Fruit fly (Drosophila melanogaster): ENCODE results near the gene CG9953.
A peak's percentile ranks its signal among the peaks of the same experiment; 100 is the strongest.

The CG9953 gene

DNA sequence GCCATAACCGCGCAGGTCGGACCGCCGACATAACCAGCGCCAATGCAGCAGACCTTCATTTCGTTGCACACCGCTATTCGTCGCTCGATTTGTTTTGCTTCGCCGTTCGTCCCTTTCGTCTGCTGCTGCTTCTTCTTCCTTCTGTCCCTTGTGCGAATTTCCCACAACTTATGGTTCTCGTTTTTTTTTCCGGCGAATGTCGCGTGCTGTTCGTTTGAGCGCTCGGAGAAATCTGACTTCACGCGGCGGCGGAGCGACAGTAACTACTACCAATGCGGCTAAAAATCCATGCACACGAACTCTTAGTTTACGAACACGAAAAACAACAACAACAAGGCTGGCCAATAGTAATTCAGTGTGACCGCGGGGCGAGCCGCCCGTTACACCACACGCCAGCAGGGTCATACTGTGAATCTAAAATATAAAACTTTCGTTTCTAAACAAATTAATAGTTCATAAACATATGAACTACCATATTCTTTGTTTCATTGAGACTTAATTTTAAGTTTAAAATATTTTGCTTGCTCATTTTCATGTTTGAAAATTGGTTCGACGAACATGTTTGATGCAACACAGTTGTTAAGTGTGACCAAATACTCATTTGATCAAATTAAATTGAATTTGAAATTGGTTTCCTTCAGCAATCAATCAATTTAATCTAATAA is 4.8 kb upstream of the CG9953 start, which contains the start of gene sgl (continued):
- TF ChIP-seq HLH3B (GFP tag; IDR thresholded peaks at IDR 0.05) (0 out of 2 replicates have a peak, but pooled peaks have one; percentile 20), kni (GFP tag; optimal IDR thresholded peaks at IDR 0.05) (peak; percentile 68), chn (GFP tag; optimal IDR thresholded peaks at IDR 0.05) (peak; percentile 43), bsh (GFP tag; optimal IDR thresholded peaks at IDR 0.05) (no peak), nau (GFP tag; optimal IDR thresholded peaks at IDR 0.05) (no peak), scrt (GFP tag; optimal IDR thresholded peaks at IDR 0.05) (peak; percentile 53), Hr39 (optimal IDR thresholded peaks at IDR 0.05) (no peak), E2f2 (GFP tag; IDR thresholded peaks at IDR 0.05) (peak; percentile 66), wek (GFP tag; optimal IDR thresholded peaks at IDR 0.05) (peak; percentile 29), tna (GFP tag; IDR thresholded peaks at IDR 0.05; ENCODE audit: partially characterized antibody) (no peak; the same call in 1 of the 2 replicates), ase (GFP tag; IDR thresholded peaks at IDR 0.05) (no peak), Med (GFP tag) (peak; percentile 91), bbx (GFP tag; IDR thresholded peaks at IDR 0.05; ENCODE audit: partially characterized antibody) (peak; percentile 68), CG6813 (GFP tag; optimal IDR thresholded peaks at IDR 0.05) (peak; percentile 57), jing (GFP tag; optimal IDR thresholded peaks at IDR 0.05) (peak; percentile 72), Sox102F (GFP tag; optimal IDR thresholded peaks at IDR 0.05) (no peak), Mad (GFP tag; optimal IDR thresholded peaks at IDR 0.05) (peak; percentile 62), tx (GFP tag; optimal IDR thresholded peaks at IDR 0.05) (no peak), zen2 (GFP tag; IDR thresholded peaks at IDR 0.05; ENCODE audit: partially characterized antibody) (no peak), CG12744 (GFP tag; optimal IDR thresholded peaks at IDR 0.05) (peak; percentile 0), pros (GFP tag; optimal IDR thresholded peaks at IDR 0.05) (peak; percentile 15), CG15696 (tag; optimal IDR thresholded peaks at IDR 0.05) (peak; percentile 7), CG8290 (GFP tag; optimal IDR thresholded peaks at IDR 0.05) (peak; percentile 76), CG8290 (tag; optimal IDR thresholded peaks at IDR 0.05) (peak; percentile 69 to 81), CG32767 (GFP tag; IDR thresholded peaks at IDR 0.05) (no peak), Bgb (GFP tag; IDR thresholded peaks at IDR 0.05; ENCODE audit: partially characterized antibody) (peak; percentile 62; the same call in 1 of the 2 replicates), pita (GFP tag; optimal IDR thresholded peaks at IDR 0.05) (no peak), NK7.1 (GFP tag; optimal IDR thresholded peaks at IDR 0.05) (peak; percentile 21), gt (GFP tag; IDR thresholded peaks at IDR 0.05) (no peak), CG8359 (GFP tag; optimal IDR thresholded peaks at IDR 0.05; ENCODE audit: borderline replicate concordance) (no peak), ind (GFP tag; optimal IDR thresholded peaks at IDR 0.05) (no peak), CG10565 (GFP tag; optimal IDR thresholded peaks at IDR 0.05) (no peak), CG10979 (tag; optimal IDR thresholded peaks at IDR 0.05) (peak; percentile 22), Sox100B (GFP tag; optimal IDR thresholded peaks at IDR 0.05) (no peak), HmgD (GFP tag; optimal IDR thresholded peaks at IDR 0.05) (peak; percentile 73), pan (optimal IDR thresholded peaks at IDR 0.05) (no peak), pan (GFP tag; optimal IDR thresholded peaks at IDR 0.05 in 1 of 2, IDR thresholded peaks at IDR 0.05 in 1 of 2) (peak in 1 of 2 experiments; percentile 48), ham (GFP tag; IDR thresholded peaks at IDR 0.05) (no peak), fd3F (GFP tag; optimal IDR thresholded peaks at IDR 0.05) (no peak), CG7963 (GFP tag; IDR thresholded peaks at IDR 0.05; ENCODE audit: partially characterized antibody) (0 out of 3 replicates have a peak, but pooled peaks have one; percentile 27), grau (tag; optimal IDR thresholded peaks at IDR 0.05) (peak; percentile 39), sqz (GFP tag; optimal IDR thresholded peaks at IDR 0.05) (peak; percentile 81), CG7786 (GFP tag; optimal IDR thresholded peaks at IDR 0.05) (peak; percentile 18), Doc3 (GFP tag; IDR thresholded peaks at IDR 0.05; ENCODE audit: partially characterized antibody) (peak; percentile 43; the same call in 1 of the 3 replicates), gsb (GFP tag; IDR thresholded peaks at IDR 0.05) (no peak), D19A (tag; optimal IDR thresholded peaks at IDR 0.05) (peak; percentile 11), CG16813 (GFP tag; IDR thresholded peaks at IDR 0.05; ENCODE audit: partially characterized antibody) (0 out of 3 replicates have a peak, but pooled peaks have one; percentile 25), BtbVII (GFP tag; optimal IDR thresholded peaks at IDR 0.05) (peak; percentile 66), fd102C (GFP tag; optimal IDR thresholded peaks at IDR 0.05) (no peak)

All from whole organism, embryonic.